Worm (Caenorhabditis elegans) whole organism, L3 larva: ENCODE measurements around the gene srlf-34.

Experiments used
- R02D3.7 ChIP-seq: fragments of 150-350 bp; optimal IDR thresholded peaks from 2 replicates; lab custom pipeline; 2014; ENCODE audit warnings: missing biosample characterization, missing genetic modification characterization
- ceh-16 ChIP-seq: sonication (generic microtip); optimal IDR thresholded peaks from 2 replicates; lab custom pipeline; 2017; ENCODE audit warnings: missing biosample characterization, missing genetic modification characterization
- elt-2 ChIP-seq: sonication (generic microtip); optimal IDR thresholded peaks from 2 replicates; lab custom pipeline; 2016; ENCODE audit warnings: missing genetic modification reagents, mild to moderate bottlenecking, missing genetic modification characterization, missing compliant biosample characterization
- nhr-11 ChIP-seq: fragments of 150-350 bp; optimal IDR thresholded peaks from 2 replicates; lab custom pipeline; 2014; ENCODE audit warnings: missing biosample characterization, missing genetic modification characterization
- nhr-12 ChIP-seq: fragments of 150-350 bp; optimal IDR thresholded peaks from 2 replicates; lab custom pipeline; 2014; ENCODE audit warnings: missing biosample characterization, missing genetic modification characterization
- nhr-76 ChIP-seq: fragments of 150-350 bp; sonication (generic microtip); optimal IDR thresholded peaks from 5 replicates; lab custom pipeline; 2014; ENCODE audit warnings: missing biosample characterization, missing genetic modification characterization
- snpc-4 ChIP-seq: fragments of 150-350 bp; optimal IDR thresholded peaks from 2 replicates; lab custom pipeline; 2014; ENCODE audit warnings: missing biosample characterization, missing genetic modification characterization

- no peak for TF ChIP-seq nhr-12 (tag; lab: Kevin White, UChicago)
- no peak for TF ChIP-seq snpc-4 (tag; lab: Kevin White, UChicago)
- TF ChIP-seq elt-2, result no peak
- no peak for TF ChIP-seq nhr-76 (tag; lab: Kevin White, UChicago)
- no peak for TF ChIP-seq R02D3.7 (tag; lab: Kevin White, UChicago)
- TF ChIP-seq nhr-11 (tag; lab: Kevin White, UChicago), result no peak
- TF ChIP-seq ceh-16 (tag; lab: Kevin White, UChicago), result no peak
These were observed 34.0 kb downstream of the srlf-34 start, which contains the start of gene C07E3.10 for ce11 chrII:10346075-10346474.
